Worm (Caenorhabditis elegans): ENCODE results near the gene F58H1.7.

The F58H1.7 gene

ce11 chrV:11964723-11965122 lies at the start of gene F58H1.7:
TSS of gene F58H1.7 (minus strand) at chrV:11964823.
- no peak for TF ChIP-seq jun-1 (tag; optimal IDR thresholded peaks at IDR 0.05)
- TF ChIP-seq zag-1 (tag; optimal IDR thresholded peaks at IDR 0.05) = no peak
- no peak for TF ChIP-seq nfya-1 (tag; optimal IDR thresholded peaks at IDR 0.05; ENCODE audit: insufficient read depth)
- TF ChIP-seq pqm-1 (tag; optimal IDR thresholded peaks at IDR 0.05) = no peak
- TF ChIP-seq egl-27 (tag; optimal IDR thresholded peaks at IDR 0.05) = no peak
- no peak for TF ChIP-seq hmg-11 (tag; optimal IDR thresholded peaks at IDR 0.05)
- TF ChIP-seq elt-3 (tag; optimal IDR thresholded peaks at IDR 0.05) = no peak
- no peak for TF ChIP-seq pha-4 (tag; optimal IDR thresholded peaks at IDR 0.05)
- no peak for TF ChIP-seq nhr-67 (tag; optimal IDR thresholded peaks at IDR 0.05)
- no peak for TF ChIP-seq skn-1 (tag; optimal IDR thresholded peaks at IDR 0.05)
- TF ChIP-seq nhr-25 (tag; optimal IDR thresholded peaks at IDR 0.05) = no peak
- no peak for TF ChIP-seq nhr-77 (tag; optimal IDR thresholded peaks at IDR 0.05)
- TF ChIP-seq ceh-16 (tag; optimal IDR thresholded peaks at IDR 0.05) = no peak
- no peak for TF ChIP-seq eor-1 (tag; optimal IDR thresholded peaks at IDR 0.05)

ce11 chrV:12013298-12013697 lies 48.7 kb upstream of the F58H1.7 start, which contains the start of gene add-2:
TSS of gene add-2 (minus strand) at chrV:12013406.
- TF ChIP-seq elt-2 (tag; optimal IDR thresholded peaks at IDR 0.05) (peak; percentile 52), nhr-43 (tag; optimal IDR thresholded peaks at IDR 0.05; ENCODE audit: poor library complexity, severe bottlenecking) (no peak), pha-4 (tag; optimal IDR thresholded peaks at IDR 0.05) (peak; percentile 65), egl-5 (tag; optimal IDR thresholded peaks at IDR 0.05) (no peak), lin-39 (tag; optimal IDR thresholded peaks at IDR 0.05) (no peak), mdl-1 (tag; optimal IDR thresholded peaks at IDR 0.05) (no peak), pqm-1 (tag; optimal IDR thresholded peaks at IDR 0.05) (peak; percentile 50)

- TF ChIP-seq snpc-4 (tag; optimal IDR thresholded peaks at IDR 0.05) = no peak
- no peak for TF ChIP-seq nhr-12 (tag; optimal IDR thresholded peaks at IDR 0.05)
- TF ChIP-seq nhr-25 (tag; optimal IDR thresholded peaks at IDR 0.05) = no peak
- no peak for TF ChIP-seq ceh-9 (tag; optimal IDR thresholded peaks at IDR 0.05)
- TF ChIP-seq fos-1 (tag; optimal IDR thresholded peaks at IDR 0.05) = no peak
- no peak for TF ChIP-seq ceh-16 (tag; optimal IDR thresholded peaks at IDR 0.05)
- no peak for TF ChIP-seq aly-2 (tag; optimal IDR thresholded peaks at IDR 0.05)
- peak; percentile 0 for TF ChIP-seq elt-2 (tag; optimal IDR thresholded peaks at IDR 0.05)
- no peak for TF ChIP-seq pha-4 (tag; optimal IDR thresholded peaks at IDR 0.05)
- no peak for TF ChIP-seq ceh-82 (tag; optimal IDR thresholded peaks at IDR 0.05)
- peak in 1 of 3 experiments; percentile 16 for TF ChIP-seq elt-3 (tag; optimal IDR thresholded peaks at IDR 0.05)
- no peak for TF ChIP-seq ztf-11 (tag; optimal IDR thresholded peaks at IDR 0.05)
Observed at ce11 chrV:12011686-12012085, 47.1 kb upstream of the F58H1.7 start.

- TF ChIP-seq elt-2 (tag; optimal IDR thresholded peaks at IDR 0.05) (no peak), nfya-1 (tag; optimal IDR thresholded peaks at IDR 0.05; ENCODE audit: insufficient read depth) (no peak), ama-1 (optimal IDR thresholded peaks at IDR 0.05) (no peak), elt-3 (tag; optimal IDR thresholded peaks at IDR 0.05) (no peak), mml-1 (tag; optimal IDR thresholded peaks at IDR 0.05) (no peak), nhr-12 (tag; optimal IDR thresholded peaks at IDR 0.05) (no peak), egl-27 (tag; optimal IDR thresholded peaks at IDR 0.05) (no peak), nhr-28 (tag; optimal IDR thresholded peaks at IDR 0.05) (no peak), unc-62 (GFP tag; optimal IDR thresholded peaks at IDR 0.05) (no peak), nhr-25 (tag; optimal IDR thresholded peaks at IDR 0.05) (no peak), egl-5 (tag; optimal IDR thresholded peaks at IDR 0.05) (no peak), pha-4 (tag; optimal IDR thresholded peaks at IDR 0.05) (no peak), ceh-16 (tag; optimal IDR thresholded peaks at IDR 0.05) (no peak), nhr-23 (tag; optimal IDR thresholded peaks at IDR 0.05) (no peak), fos-1 (tag; optimal IDR thresholded peaks at IDR 0.05) (no peak), lin-15B (tag; optimal IDR thresholded peaks at IDR 0.05) (no peak), ztf-11 (tag; optimal IDR thresholded peaks at IDR 0.05) (no peak), unc-39 (tag; optimal IDR thresholded peaks at IDR 0.05) (no peak), hmg-11 (tag; optimal IDR thresholded peaks at IDR 0.05) (no peak), ceh-28 (tag; optimal IDR thresholded peaks at IDR 0.05) (no peak)
Observed at ce11 chrV:12006495-12006894, 41.9 kb upstream of the F58H1.7 start, which contains the start of gene F57F5.3. TSS of gene F57F5.3 (minus strand) at chrV:12006595.

ce11 chrV:12004501-12004940 lies 39.9 kb upstream of the F58H1.7 start:
- TF ChIP-seq ceh-28 (tag; optimal IDR thresholded peaks at IDR 0.05) = peak; percentile 43
- no peak for TF ChIP-seq daf-12 (tag; optimal IDR thresholded peaks at IDR 0.05)
- TF ChIP-seq aly-2 (tag; optimal IDR thresholded peaks at IDR 0.05) = peak; percentile 77
- peak; percentile 35 for TF ChIP-seq elt-2 (tag; optimal IDR thresholded peaks at IDR 0.05)
- TF ChIP-seq jun-1 (tag; optimal IDR thresholded peaks at IDR 0.05) = peak; percentile 4
- peak; percentile 1 for TF ChIP-seq fos-1 (tag; optimal IDR thresholded peaks at IDR 0.05)
- TF ChIP-seq nhr-43 (tag; optimal IDR thresholded peaks at IDR 0.05; ENCODE audit: poor library complexity, severe bottlenecking) = no peak
- no peak for TF ChIP-seq mml-1 (tag; optimal IDR thresholded peaks at IDR 0.05)
